Worm (Caenorhabditis elegans): ENCODE data around the gene pag-3.

DNA sequence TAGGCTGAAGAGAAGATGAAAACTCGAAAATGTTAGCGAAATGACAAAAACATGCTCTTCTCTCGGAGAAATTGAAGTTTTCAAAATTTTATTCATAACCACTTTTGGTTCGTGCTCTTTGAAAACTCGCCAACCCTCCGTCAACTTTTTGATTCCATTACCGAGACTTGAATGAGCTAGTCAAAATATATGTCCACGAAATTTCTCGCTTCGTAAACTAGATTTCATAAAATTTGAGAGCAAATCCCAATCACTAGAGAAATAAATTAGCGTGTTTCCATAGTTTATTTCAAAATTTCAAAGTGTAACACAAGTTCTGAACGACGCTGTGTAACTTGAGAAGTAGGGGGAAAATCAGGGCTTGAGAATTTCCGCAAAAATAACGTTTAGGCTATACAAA is 39.3 kb upstream of the pag-3 start:
- TF ChIP-seq Y53G8AR.9 (GFP tag; conservative IDR thresholded peaks at IDR 0.05): no peak
- no peak for TF ChIP-seq ZK185.1 (tag; optimal IDR thresholded peaks at IDR 0.05; ENCODE audit: poor library complexity, severe bottlenecking)
- no peak for TF ChIP-seq chd-7 (tag; optimal IDR thresholded peaks at IDR 0.05)
- TF ChIP-seq lir-1 (GFP tag; conservative IDR thresholded peaks at IDR 0.05): no peak
- no peak for TF ChIP-seq mcd-1 (GFP tag; IDR thresholded peaks at IDR 0.05)
- no peak for TF ChIP-seq ztf-22 (GFP tag; optimal IDR thresholded peaks at IDR 0.05)
